Worm (Caenorhabditis elegans) whole organism, young adult: Measurements from ENCODE around the gene F29A7.3.
A peak's percentile ranks its signal among the peaks of the same experiment; 100 is the strongest.

Source experiments
- B0019.2 ChIP-seq: fragments of 200-800 bp; sonication (Bioruptor generic); conservative IDR thresholded peaks from 2 replicates; pipeline ENCODE4 v1.3.6; 2022; ENCODE audit warnings: missing genetic modification reagents, missing genetic modification characterization, missing compliant biosample characterization
- C17E4.6 ChIP-seq: fragments of 200-800 bp; sonication (Bioruptor generic); IDR thresholded peaks from 2 replicates; pipeline ENCODE4 v1.3.6; 2022; ENCODE audit warnings: missing genetic modification reagents, missing genetic modification characterization, missing compliant biosample characterization
- D2030.7 ChIP-seq: fragments of 200-800 bp; sonication (Bioruptor generic); IDR thresholded peaks from 2 replicates; pipeline ENCODE4 v1.3.6; 2022; ENCODE audit warnings: missing genetic modification reagents, missing genetic modification characterization, missing compliant biosample characterization
- F10E7.11 ChIP-seq: sonication (generic microtip); optimal IDR thresholded peaks from 2 replicates; lab custom pipeline; 2017; ENCODE audit warnings: mild to moderate bottlenecking, missing genetic modification characterization, moderate library complexity, missing compliant biosample characterization
- F22D6.2 ChIP-seq: sonication (generic microtip); optimal IDR thresholded peaks from 2 replicates; lab custom pipeline; 2016; ENCODE audit warnings: mild to moderate bottlenecking, missing genetic modification characterization, missing compliant biosample characterization
- aptf-2 ChIP-seq: fragments of 200-800 bp; sonication (Bioruptor generic); conservative IDR thresholded peaks from 2 replicates; pipeline ENCODE4 v1.3.6; 2022; ENCODE audit warnings: missing genetic modification reagents, missing genetic modification characterization, missing compliant biosample characterization
- atf-7 ChIP-seq: sonication (generic microtip); optimal IDR thresholded peaks from 2 replicates; lab custom pipeline; 2017; ENCODE audit warnings: mild to moderate bottlenecking, missing genetic modification characterization, missing compliant biosample characterization
- attf-6 ChIP-seq: fragments of 200-800 bp; sonication (Bioruptor generic); IDR thresholded peaks from 2 replicates; pipeline ENCODE4 v1.3.6; 2022; ENCODE audit warnings: missing genetic modification reagents, missing genetic modification characterization, missing compliant biosample characterization
- ccch-3 ChIP-seq: fragments of 200-800 bp; sonication (Bioruptor generic); optimal IDR thresholded peaks from 2 replicates; lab custom pipeline; 2018; ENCODE audit warnings: mild to moderate bottlenecking, missing genetic modification characterization, missing compliant biosample characterization
- cebp-1 ChIP-seq, 2 experiments: fragments of 200-800 bp in 1 of 2; sonication (Bioruptor generic) in 1 of 2; sonication (generic microtip) in 1 of 2; IDR thresholded peaks in 1 of 2; optimal IDR thresholded peaks in 1 of 2; 2 replicates each; pipeline versions ENCODE4 v1.3.6 to Lab custom; 2017 to 2022; ENCODE audit warnings: missing compliant biosample characterization in 2 of 2, missing genetic modification characterization in 2 of 2, mild to moderate bottlenecking in 1 of 2, missing genetic modification reagents in 1 of 2, moderate library complexity in 1 of 2
- ceh-100 ChIP-seq: fragments of 200-800 bp; sonication (Bioruptor generic); IDR thresholded peaks from 2 replicates; pipeline ENCODE4 v1.3.6; 2022; ENCODE audit warnings: missing genetic modification reagents, missing genetic modification characterization, missing compliant biosample characterization
- chd-7 ChIP-seq: sonication (generic microtip); optimal IDR thresholded peaks from 2 replicates; lab custom pipeline; 2016; ENCODE audit warnings: mild to moderate bottlenecking, missing genetic modification characterization, moderate library complexity, missing compliant biosample characterization
- dox-1 ChIP-seq: fragments of 200-800 bp; sonication (Bioruptor generic); IDR thresholded peaks from 2 replicates; pipeline ENCODE4 v1.3.6; 2022; ENCODE audit warnings: missing genetic modification reagents, missing genetic modification characterization, missing compliant biosample characterization
- egrh-3 ChIP-seq: fragments of 200-800 bp; sonication (Bioruptor generic); IDR thresholded peaks from 2 replicates; pipeline ENCODE4 v1.3.6; 2022; ENCODE audit warnings: missing genetic modification reagents, missing genetic modification characterization, missing compliant biosample characterization
- ekl-4 ChIP-seq: fragments of 200-800 bp; sonication (Bioruptor generic); IDR thresholded peaks from 2 replicates; pipeline ENCODE4 v1.3.6; 2022; ENCODE audit warnings: missing genetic modification reagents, missing genetic modification characterization, missing compliant biosample characterization
- him-1 ChIP-seq: sonication (generic microtip); optimal IDR thresholded peaks from 2 replicates; lab custom pipeline; 2016; ENCODE audit warnings: missing genotype, missing genetic modification reagents, missing genetic modification characterization, missing compliant biosample characterization
- hmg-1.2 ChIP-seq: fragments of 200-800 bp; sonication (Bioruptor generic); IDR thresholded peaks from 2 replicates; pipeline ENCODE4 v1.3.6; 2022; ENCODE audit warnings: missing genetic modification reagents, missing genetic modification characterization, missing compliant biosample characterization
- hsf-1 ChIP-seq: fragments of 200-800 bp; sonication (Bioruptor generic); IDR thresholded peaks from 2 replicates; pipeline ENCODE4 v1.3.6; 2022; ENCODE audit warnings: missing genetic modification reagents, missing genetic modification characterization, missing compliant biosample characterization
- let-607 ChIP-seq, 2 experiments: fragments of 200-800 bp in 1 of 2; sonication (Bioruptor generic) in 1 of 2; sonication (generic microtip) in 1 of 2; optimal IDR thresholded peaks; 2 replicates each; lab custom pipeline; 2016 to 2018; ENCODE audit warnings: mild to moderate bottlenecking in 2 of 2, missing compliant biosample characterization in 2 of 2, missing genetic modification characterization in 2 of 2, moderate library complexity in 2 of 2, missing genotype in 1 of 2
- lin-35 ChIP-seq, 3 experiments: fragments of 150-350 bp in 2 of 3; sonication (generic microtip) in 1 of 3; optimal IDR thresholded peaks; 2 replicates each; lab custom pipeline; 2014 to 2018; ENCODE audit warnings: missing biosample characterization in 3 of 3, missing genetic modification characterization in 3 of 3, missing genetic modification reagents in 3 of 3
- lin-40 ChIP-seq: sonication (generic microtip); optimal IDR thresholded peaks from 2 replicates; lab custom pipeline; 2016; ENCODE audit warnings: missing genetic modification characterization, mild to moderate bottlenecking, missing compliant biosample characterization, missing genotype, missing genetic modification reagents
- madf-3 ChIP-seq: fragments of 200-800 bp; sonication (Bioruptor generic); IDR thresholded peaks from 2 replicates; pipeline ENCODE4 v1.3.6; 2022; ENCODE audit warnings: missing genetic modification reagents, missing genetic modification characterization, missing compliant biosample characterization
- madf-8 ChIP-seq: fragments of 200-800 bp; sonication (Bioruptor generic); conservative IDR thresholded peaks from 2 replicates; pipeline ENCODE4 v1.3.6; 2022; ENCODE audit warnings: missing genetic modification reagents, missing genetic modification characterization, missing compliant biosample characterization
- mcd-1 ChIP-seq: fragments of 200-800 bp; sonication (Bioruptor generic); IDR thresholded peaks from 2 replicates; pipeline ENCODE4 v1.3.6; 2022; ENCODE audit warnings: missing genetic modification reagents, missing genetic modification characterization, missing compliant biosample characterization
- nfya-2 ChIP-seq: fragments of 200-800 bp; sonication (Bioruptor generic); IDR thresholded peaks from 2 replicates; pipeline ENCODE4 v1.3.6; 2022; ENCODE audit warnings: missing genetic modification reagents, missing genetic modification characterization, missing compliant biosample characterization
- nfyb-1 ChIP-seq: fragments of 200-800 bp; sonication (Bioruptor generic); IDR thresholded peaks from 2 replicates; pipeline ENCODE4 v1.3.6; 2022; ENCODE audit warnings: missing genetic modification reagents, missing genetic modification characterization, missing compliant biosample characterization
- nhr-80 ChIP-seq: sonication (generic microtip); optimal IDR thresholded peaks from 2 replicates; lab custom pipeline; 2016; ENCODE audit warnings: missing genetic modification characterization, missing compliant biosample characterization
- sptf-2 ChIP-seq: fragments of 200-800 bp; sonication (Bioruptor generic); optimal IDR thresholded peaks from 2 replicates; lab custom pipeline; 2018; ENCODE audit warnings: mild to moderate bottlenecking, missing genetic modification characterization, missing compliant biosample characterization
- tbp1 ChIP-seq: fragments of 200-800 bp; sonication (Bioruptor generic); optimal IDR thresholded peaks from 2 replicates; lab custom pipeline; 2018; ENCODE audit warnings: mild to moderate bottlenecking, missing genetic modification characterization, missing compliant biosample characterization
- tlf-1 ChIP-seq: fragments of 200-800 bp; sonication (Bioruptor generic); optimal IDR thresholded peaks from 2 replicates; lab custom pipeline; 2018; ENCODE audit warnings: mild to moderate bottlenecking, missing genetic modification characterization, missing compliant biosample characterization
- zfh-2 ChIP-seq: fragments of 200-800 bp; sonication (Bioruptor generic); conservative IDR thresholded peaks from 2 replicates; pipeline ENCODE4 v1.3.6; 2022; ENCODE audit warnings: missing genetic modification reagents, missing genetic modification characterization, missing compliant biosample characterization
- ztf-26 ChIP-seq: sonication (generic microtip); optimal IDR thresholded peaks from 2 replicates; lab custom pipeline; 2017; ENCODE audit warnings: missing genetic modification characterization, missing compliant biosample characterization

The F29A7.3 gene

DNA sequence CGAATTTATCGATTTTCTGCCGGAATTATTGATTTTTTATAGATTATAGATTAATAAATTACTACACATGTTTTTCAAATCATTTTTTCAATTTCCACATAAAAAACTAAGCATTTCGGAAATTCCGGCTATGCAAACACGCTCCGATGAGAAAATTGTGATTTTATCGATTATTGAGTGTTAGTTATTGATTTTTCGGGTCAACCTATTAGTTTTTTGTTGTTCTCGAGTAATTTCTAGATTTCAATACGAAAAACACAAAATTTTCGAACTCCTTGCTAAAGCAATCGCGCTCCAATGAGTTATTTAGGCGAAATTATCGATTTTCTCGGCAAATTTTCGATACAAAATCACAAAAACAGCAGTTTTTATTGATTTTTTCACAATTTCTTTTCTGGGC, 42.3 kb downstream of the F29A7.3 start:
- TF ChIP-seq B0019.2 (GFP tag; lab: Robert Waterston, UW) (no peak), sptf-2 (GFP tag; lab: Kevin White, UChicago) (no peak)

DNA sequence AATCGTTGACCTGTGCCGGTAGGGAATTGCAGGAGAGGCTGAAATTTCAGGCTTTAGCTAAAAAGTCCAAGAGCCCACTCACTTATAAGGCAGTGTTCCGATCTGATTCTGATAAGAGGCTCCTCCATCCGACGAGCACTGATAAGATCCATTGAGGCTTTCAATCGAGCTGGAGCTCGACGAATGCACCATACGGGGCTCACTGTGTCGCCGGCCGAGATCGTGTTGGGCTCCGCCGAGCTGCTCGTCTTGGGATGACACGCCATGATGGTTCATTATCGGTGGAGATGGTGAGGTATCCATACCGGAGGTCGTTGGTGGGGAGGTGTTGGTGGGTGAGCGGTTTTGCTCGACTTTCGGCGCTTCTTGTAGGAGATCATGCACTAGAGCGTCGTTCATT, 43.3 kb downstream of the F29A7.3 start:
- TF ChIP-seq nfya-2 (GFP tag; lab: Robert Waterston, UW) (no peak), zfh-2 (GFP tag; lab: Robert Waterston, UW) (peak; percentile 56), madf-8 (GFP tag; lab: Robert Waterston, UW) (no peak)

DNA sequence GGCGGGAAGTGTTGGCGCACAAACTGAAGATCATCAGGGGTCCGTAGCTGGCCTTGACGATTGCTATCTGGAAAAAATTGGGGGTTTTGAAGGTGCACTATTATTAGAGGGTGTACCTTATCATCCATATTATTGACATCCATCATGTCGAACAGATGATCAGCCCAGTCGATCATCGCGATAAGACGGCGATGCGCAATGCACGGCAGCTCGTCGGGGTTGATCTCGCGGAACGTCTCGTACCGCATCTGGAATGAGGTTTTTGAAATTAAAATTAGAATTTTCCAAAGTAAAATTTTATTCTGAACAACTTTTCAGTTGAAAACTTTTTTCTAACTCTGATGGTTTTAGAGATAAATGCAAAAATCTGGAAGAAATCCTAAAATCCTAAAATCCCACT, 44.9 kb downstream of the F29A7.3 start:
- no peak for TF ChIP-seq D2030.7 (GFP tag; lab: Robert Waterston, UW)
- TF ChIP-seq him-1: no peak
- TF ChIP-seq cebp-1 (GFP tag; IDR thresholded peaks at IDR 0.05; lab: Robert Waterston, UW): no peak
- no peak for TF ChIP-seq cebp-1 (tag; optimal IDR thresholded peaks at IDR 0.05; lab: Kevin White, UChicago)
- TF ChIP-seq mcd-1: no peak
- TF ChIP-seq hsf-1: no peak
- TF ChIP-seq madf-3 (GFP tag; lab: Robert Waterston, UW): no peak

DNA sequence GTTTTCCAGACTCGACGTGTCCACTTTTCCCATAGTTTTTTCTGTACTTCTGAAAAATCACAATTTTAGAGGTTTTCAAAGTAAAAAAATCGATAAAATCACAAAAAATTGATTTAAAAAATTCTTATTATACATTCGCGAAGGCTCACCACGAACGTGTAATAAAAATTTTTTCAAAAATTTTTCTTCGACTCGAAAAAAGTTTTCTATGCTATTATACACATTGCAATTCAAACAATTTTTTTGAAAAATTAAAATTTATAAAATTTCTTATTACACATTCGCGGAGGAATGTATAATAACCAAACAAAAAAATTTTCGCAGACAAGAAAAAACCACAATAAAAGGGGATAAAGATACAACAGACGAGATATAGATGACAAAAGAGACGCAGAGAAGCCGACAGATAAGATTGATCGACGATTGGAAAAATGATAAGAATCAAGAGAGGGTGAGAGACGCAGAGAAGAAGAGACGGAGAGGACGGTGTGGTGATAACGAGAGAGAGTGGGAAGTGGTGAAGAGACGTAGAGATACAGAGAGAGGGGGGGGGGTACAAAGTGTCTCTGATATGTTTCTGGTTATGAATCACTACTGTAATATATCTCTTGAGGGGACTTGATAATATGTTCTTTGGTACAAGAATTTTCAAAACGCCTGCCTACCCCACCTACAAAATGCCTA, 47.6 kb downstream of the F29A7.3 start, which contains the start of gene nhr-119:
Gene nhr-119, minus strand, starts transcription at position 51 of the 684 bp plus-strand sequence.
- no peak for TF ChIP-seq cebp-1 (GFP tag; IDR thresholded peaks at IDR 0.05; lab: Robert Waterston, UW)
- TF ChIP-seq cebp-1 (tag; optimal IDR thresholded peaks at IDR 0.05; lab: Kevin White, UChicago): peak; percentile 42
- TF ChIP-seq dox-1: peak; percentile 48; the same call in 1 of the 2 replicates
- TF ChIP-seq tbp1 (GFP tag; lab: Kevin White, UChicago): peak; percentile 15
- 0 out of 2 replicates have a peak, but pooled peaks have one; percentile 24 for TF ChIP-seq nfyb-1 (GFP tag; lab: Robert Waterston, UW)
- TF ChIP-seq F22D6.2: peak; percentile 33
- no peak for TF ChIP-seq attf-6 (GFP tag; lab: Robert Waterston, UW)
- no peak for TF ChIP-seq tlf-1 (GFP tag; lab: Kevin White, UChicago)
- TF ChIP-seq F10E7.11 (tag; lab: Kevin White, UChicago): no peak
- TF ChIP-seq mcd-1: peak; percentile 57
- TF ChIP-seq nhr-80: peak; percentile 67
- peak in 1 of 2 experiments; percentile 42 for TF ChIP-seq let-607 (tag; optimal IDR thresholded peaks at IDR 0.05; lab: Kevin White, UChicago)
- no peak for TF ChIP-seq aptf-2 (GFP tag; lab: Robert Waterston, UW)
- peak; percentile 75 for TF ChIP-seq lin-40 (tag; lab: Kevin White, UChicago)
- TF ChIP-seq egrh-3: peak; percentile 66
- TF ChIP-seq C17E4.6 (GFP tag; lab: Robert Waterston, UW): no peak
- peak; percentile 5 for TF ChIP-seq chd-7 (tag; lab: Kevin White, UChicago)
- TF ChIP-seq ceh-100 (GFP tag; lab: Robert Waterston, UW): no peak
- TF ChIP-seq hsf-1: no peak
- peak in 1 of 3 experiments; percentile 41 for TF ChIP-seq lin-35 (GFP tag; optimal IDR thresholded peaks at IDR 0.05; lab: Kevin White, UChicago)
- 0 out of 2 replicates have a peak, but pooled peaks have one; percentile 38 for TF ChIP-seq ekl-4
- peak; percentile 61 for TF ChIP-seq ztf-26 (tag; lab: Kevin White, UChicago)
- TF ChIP-seq ccch-3 (GFP tag; lab: Kevin White, UChicago): no peak
- peak; percentile 23 for TF ChIP-seq atf-7 (tag; lab: Kevin White, UChicago)
- TF ChIP-seq B0019.2 (GFP tag; lab: Robert Waterston, UW): no peak
- TF ChIP-seq hmg-1.2 (GFP tag; lab: Robert Waterston, UW): peak; percentile 82
